Worm (Caenorhabditis elegans) whole organism, young adult: ENCODE data around the gene srg-50.

Source experiments
- B0261.1 ChIP-seq: sonication (generic microtip); optimal IDR thresholded peaks from 2 replicates; lab custom pipeline; 2016; ENCODE audit warnings: mild to moderate bottlenecking, missing genetic modification characterization, moderate library complexity, missing compliant biosample characterization
- B0336.3 ChIP-seq: fragments of 200-800 bp; sonication (Bioruptor generic); IDR thresholded peaks from 2 replicates; pipeline ENCODE4 v1.3.6; 2022; ENCODE audit warnings: missing genetic modification characterization, missing compliant biosample characterization
- C06A6.2 ChIP-seq: fragments of 200-800 bp; sonication (Bioruptor generic); conservative IDR thresholded peaks from 2 replicates; pipeline ENCODE4 v1.3.6; 2022; ENCODE audit warnings: missing genetic modification characterization, missing compliant biosample characterization
- D2030.7 ChIP-seq: fragments of 200-800 bp; sonication (Bioruptor generic); IDR thresholded peaks from 2 replicates; pipeline ENCODE4 v1.3.6; 2022; ENCODE audit warnings: missing genetic modification reagents, missing genetic modification characterization, missing compliant biosample characterization
- F23B12.7 ChIP-seq: sonication (generic microtip); optimal IDR thresholded peaks from 2 replicates; lab custom pipeline; 2017; ENCODE audit warnings: missing genetic modification characterization, mild to moderate bottlenecking, missing compliant biosample characterization, antibody characterized with exemption, moderate library complexity; ENCODE audit not compliant: insufficient read depth
- F33H1.4 ChIP-seq: fragments of 200-800 bp; sonication (Bioruptor generic); IDR thresholded peaks from 2 replicates; pipeline ENCODE4 v1.3.6; 2022; ENCODE audit warnings: missing genetic modification reagents, missing genetic modification characterization, missing compliant biosample characterization
- F39B2.1 ChIP-seq: fragments of 200-800 bp; sonication (Bioruptor generic); IDR thresholded peaks from 2 replicates; pipeline ENCODE4 v1.3.6; 2022; ENCODE audit warnings: missing genetic modification reagents, missing genetic modification characterization, missing compliant biosample characterization
- T26A5.8 ChIP-seq: sonication (generic microtip); optimal IDR thresholded peaks from 2 replicates; lab custom pipeline; 2016; ENCODE audit warnings: missing genetic modification characterization, missing compliant biosample characterization
- Y53G8AR.9 ChIP-seq: fragments of 200-800 bp; sonication (Bioruptor generic); conservative IDR thresholded peaks from 2 replicates; pipeline ENCODE4 v1.3.6; 2022; ENCODE audit warnings: missing genetic modification reagents, missing genetic modification characterization, missing compliant biosample characterization
- ZK185.1 ChIP-seq: sonication (generic microtip); optimal IDR thresholded peaks from 2 replicates; lab custom pipeline; 2016; ENCODE audit warnings: mild to moderate bottlenecking, missing genetic modification characterization, missing compliant biosample characterization; ENCODE audit not compliant: poor library complexity, severe bottlenecking
- akir-1 ChIP-seq: fragments of 200-800 bp; sonication (Bioruptor generic); optimal IDR thresholded peaks from 2 replicates; lab custom pipeline; 2018; ENCODE audit warnings: mild to moderate bottlenecking, missing genetic modification characterization, moderate library complexity, missing compliant biosample characterization
- aptf-2 ChIP-seq: fragments of 200-800 bp; sonication (Bioruptor generic); conservative IDR thresholded peaks from 2 replicates; pipeline ENCODE4 v1.3.6; 2022; ENCODE audit warnings: missing genetic modification reagents, missing genetic modification characterization, missing compliant biosample characterization
- athp-1 ChIP-seq: sonication (generic microtip); optimal IDR thresholded peaks from 2 replicates; lab custom pipeline; 2017; ENCODE audit warnings: mild to moderate bottlenecking, missing genetic modification characterization, missing compliant biosample characterization
- attf-3 ChIP-seq: fragments of 200-800 bp; sonication (Bioruptor generic); conservative IDR thresholded peaks from 2 replicates; pipeline ENCODE4 v1.3.6; 2022; ENCODE audit warnings: missing genetic modification reagents, missing genetic modification characterization, missing compliant biosample characterization
- attf-5 ChIP-seq: fragments of 200-800 bp; sonication (Bioruptor generic); optimal IDR thresholded peaks from 2 replicates; lab custom pipeline; 2018; ENCODE audit warnings: mild to moderate bottlenecking, missing genetic modification characterization, missing compliant biosample characterization
- attf-6 ChIP-seq: fragments of 200-800 bp; sonication (Bioruptor generic); IDR thresholded peaks from 2 replicates; pipeline ENCODE4 v1.3.6; 2022; ENCODE audit warnings: missing genetic modification reagents, missing genetic modification characterization, missing compliant biosample characterization
- cebp-1 ChIP-seq, 2 experiments: fragments of 200-800 bp in 1 of 2; sonication (Bioruptor generic) in 1 of 2; sonication (generic microtip) in 1 of 2; IDR thresholded peaks in 1 of 2; optimal IDR thresholded peaks in 1 of 2; 2 replicates each; pipeline versions ENCODE4 v1.3.6 to Lab custom; 2017 to 2022; ENCODE audit warnings: missing compliant biosample characterization in 2 of 2, missing genetic modification characterization in 2 of 2, mild to moderate bottlenecking in 1 of 2, missing genetic modification reagents in 1 of 2, moderate library complexity in 1 of 2
- cebp-2 ChIP-seq: fragments of 200-800 bp; sonication (Bioruptor generic); IDR thresholded peaks from 2 replicates; pipeline ENCODE4 v1.3.6; 2022; ENCODE audit warnings: missing genetic modification characterization, missing compliant biosample characterization
- ceh-100 ChIP-seq: fragments of 200-800 bp; sonication (Bioruptor generic); IDR thresholded peaks from 2 replicates; pipeline ENCODE4 v1.3.6; 2022; ENCODE audit warnings: missing genetic modification reagents, missing genetic modification characterization, missing compliant biosample characterization
- ceh-27 ChIP-seq: fragments of 200-800 bp; sonication (Bioruptor generic); optimal IDR thresholded peaks from 2 replicates; lab custom pipeline; 2018; ENCODE audit warnings: mild to moderate bottlenecking, missing genetic modification characterization, moderate library complexity, missing compliant biosample characterization
- chd-7 ChIP-seq: sonication (generic microtip); optimal IDR thresholded peaks from 2 replicates; lab custom pipeline; 2016; ENCODE audit warnings: mild to moderate bottlenecking, missing genetic modification characterization, moderate library complexity, missing compliant biosample characterization
- dpff-1 ChIP-seq: sonication (generic microtip); optimal IDR thresholded peaks from 2 replicates; lab custom pipeline; 2017; ENCODE audit warnings: mild to moderate bottlenecking, missing genetic modification characterization, missing compliant biosample characterization
- dpl-1 ChIP-seq: fragments of 150-350 bp; optimal IDR thresholded peaks from 2 replicates; lab custom pipeline; 2014; ENCODE audit warnings: missing biosample characterization, missing genetic modification reagents, missing genetic modification characterization
- efl-1 ChIP-seq: fragments of 150-350 bp; optimal IDR thresholded peaks from 2 replicates; lab custom pipeline; 2014; ENCODE audit warnings: missing biosample characterization, missing genetic modification reagents, missing genetic modification characterization
- ekl-4 ChIP-seq: fragments of 200-800 bp; sonication (Bioruptor generic); IDR thresholded peaks from 2 replicates; pipeline ENCODE4 v1.3.6; 2022; ENCODE audit warnings: missing genetic modification reagents, missing genetic modification characterization, missing compliant biosample characterization
- gei-17 ChIP-seq: fragments of 200-800 bp; sonication (Bioruptor generic); optimal IDR thresholded peaks from 2 replicates; lab custom pipeline; 2018; ENCODE audit warnings: mild to moderate bottlenecking, missing genetic modification characterization, missing compliant biosample characterization
- hlh-12 ChIP-seq: sonication (generic microtip); optimal IDR thresholded peaks from 2 replicates; lab custom pipeline; 2016; ENCODE audit warnings: missing genetic modification characterization, missing compliant biosample characterization
- hmg-1.2 ChIP-seq: fragments of 200-800 bp; sonication (Bioruptor generic); IDR thresholded peaks from 2 replicates; pipeline ENCODE4 v1.3.6; 2022; ENCODE audit warnings: missing genetic modification reagents, missing genetic modification characterization, missing compliant biosample characterization
- hrde-1 ChIP-seq: sonication (generic microtip); optimal IDR thresholded peaks from 2 replicates; lab custom pipeline; 2016; ENCODE audit warnings: missing genetic modification characterization, mild to moderate bottlenecking, missing compliant biosample characterization, moderate library complexity, missing genotype, missing genetic modification reagents, borderline replicate concordance
- let-607 ChIP-seq, 2 experiments: fragments of 200-800 bp in 1 of 2; sonication (Bioruptor generic) in 1 of 2; sonication (generic microtip) in 1 of 2; optimal IDR thresholded peaks; 2 replicates each; lab custom pipeline; 2016 to 2018; ENCODE audit warnings: mild to moderate bottlenecking in 2 of 2, missing compliant biosample characterization in 2 of 2, missing genetic modification characterization in 2 of 2, moderate library complexity in 2 of 2, missing genotype in 1 of 2
- lin-35 ChIP-seq, 3 experiments: fragments of 150-350 bp in 2 of 3; sonication (generic microtip) in 1 of 3; optimal IDR thresholded peaks; 2 replicates each; lab custom pipeline; 2014 to 2018; ENCODE audit warnings: missing biosample characterization in 3 of 3, missing genetic modification characterization in 3 of 3, missing genetic modification reagents in 3 of 3
- lin-40 ChIP-seq: sonication (generic microtip); optimal IDR thresholded peaks from 2 replicates; lab custom pipeline; 2016; ENCODE audit warnings: missing genetic modification characterization, mild to moderate bottlenecking, missing compliant biosample characterization, missing genotype, missing genetic modification reagents
- lin-54 ChIP-seq: fragments of 200-800 bp; sonication (Bioruptor generic); optimal IDR thresholded peaks from 2 replicates; lab custom pipeline; 2018; ENCODE audit warnings: mild to moderate bottlenecking, missing genetic modification characterization, missing compliant biosample characterization
- lir-1 ChIP-seq: fragments of 200-800 bp; sonication (Bioruptor generic); conservative IDR thresholded peaks from 2 replicates; pipeline ENCODE4 v1.3.6; 2022; ENCODE audit warnings: missing genetic modification reagents, missing genetic modification characterization, missing compliant biosample characterization
- lsl-1 ChIP-seq: fragments of 200-800 bp; sonication (Bioruptor generic); optimal IDR thresholded peaks from 2 replicates; lab custom pipeline; 2018; ENCODE audit warnings: mild to moderate bottlenecking, missing genetic modification characterization, moderate library complexity, missing compliant biosample characterization
- nhr-120 ChIP-seq: fragments of 200-800 bp; sonication (Bioruptor generic); IDR thresholded peaks from 2 replicates; pipeline ENCODE4 v1.3.6; 2022; ENCODE audit warnings: missing genetic modification characterization, missing compliant biosample characterization
- nhr-80 ChIP-seq: sonication (generic microtip); optimal IDR thresholded peaks from 2 replicates; lab custom pipeline; 2016; ENCODE audit warnings: missing genetic modification characterization, missing compliant biosample characterization
- pbrm-1 ChIP-seq: fragments of 200-800 bp; sonication (Bioruptor generic); IDR thresholded peaks from 2 replicates; pipeline ENCODE4 v1.3.6; 2022; ENCODE audit warnings: missing genetic modification reagents, missing genetic modification characterization, missing compliant biosample characterization
- rec-8 ChIP-seq, 2 experiments: sonication (generic microtip); optimal IDR thresholded peaks; 2 replicates each; lab custom pipeline; 2016; ENCODE audit warnings: mild to moderate bottlenecking in 2 of 2, missing genetic modification characterization in 2 of 2, missing genetic modification reagents in 2 of 2, missing genotype in 2 of 2, missing biosample characterization in 1 of 2, missing compliant biosample characterization in 1 of 2, moderate library complexity in 1 of 2
- repo-1 ChIP-seq: sonication (generic microtip); optimal IDR thresholded peaks from 2 replicates; lab custom pipeline; 2017; ENCODE audit warnings: mild to moderate bottlenecking, missing genetic modification characterization, missing compliant biosample characterization
- sea-2 ChIP-seq: fragments of 200-800 bp; sonication (Bioruptor generic); IDR thresholded peaks from 2 replicates; pipeline ENCODE4 v1.3.6; 2022; ENCODE audit warnings: missing genetic modification characterization, missing compliant biosample characterization
- snpc-3.4 ChIP-seq: sonication (generic microtip); optimal IDR thresholded peaks from 2 replicates; lab custom pipeline; 2017; ENCODE audit warnings: missing genetic modification characterization, mild to moderate bottlenecking, missing compliant biosample characterization, antibody characterized with exemption, moderate library complexity, missing genotype, missing genetic modification reagents
- unc-130 ChIP-seq: sonication (generic microtip); optimal IDR thresholded peaks from 2 replicates; lab custom pipeline; 2016; ENCODE audit warnings: missing genetic modification reagents, missing genetic modification characterization, missing compliant biosample characterization
- xnd-1 ChIP-seq: sonication (generic microtip); optimal IDR thresholded peaks from 2 replicates; lab custom pipeline; 2016; ENCODE audit warnings: missing genotype, missing genetic modification reagents, missing genetic modification characterization, missing compliant biosample characterization
- ztf-26 ChIP-seq: sonication (generic microtip); optimal IDR thresholded peaks from 2 replicates; lab custom pipeline; 2017; ENCODE audit warnings: missing genetic modification characterization, missing compliant biosample characterization
- ztf-28 ChIP-seq: fragments of 200-800 bp; sonication (Bioruptor generic); IDR thresholded peaks from 2 replicates; pipeline ENCODE4 v1.3.6; 2022; ENCODE audit warnings: missing genetic modification reagents, missing genetic modification characterization, missing compliant biosample characterization
- ztf-3 ChIP-seq: fragments of 200-800 bp; sonication (Bioruptor generic); optimal IDR thresholded peaks from 2 replicates; lab custom pipeline; 2018; ENCODE audit warnings: mild to moderate bottlenecking, missing genetic modification characterization, missing compliant biosample characterization

The srg-50 gene

ce11 chrIV:7084632-7085160 lies 9.7 kb upstream of the srg-50 start, which contains the start of gene rps-4 (continued):
- TF ChIP-seq attf-5 (GFP tag; lab: Kevin White, UChicago) (peak; percentile 87), attf-3 (GFP tag; lab: Robert Waterston, UW) (peak; percentile 68), hmg-1.2 (GFP tag; lab: Robert Waterston, UW) (peak; percentile 61), unc-130 (GFP tag; lab: Kevin White, UChicago) (peak; percentile 8), dpff-1 (tag; lab: Kevin White, UChicago) (no peak), dpl-1 (peak; percentile 47), gei-17 (GFP tag; lab: Kevin White, UChicago) (no peak), lsl-1 (GFP tag; lab: Kevin White, UChicago) (peak; percentile 68), ZK185.1 (tag; lab: Kevin White, UChicago) (peak; percentile 77), chd-7 (no peak), T26A5.8 (tag; lab: Kevin White, UChicago) (no peak), let-607 (tag; optimal IDR thresholded peaks at IDR 0.05; lab: Kevin White, UChicago) (peak; percentile 52 to 90), ekl-4 (GFP tag; lab: Robert Waterston, UW) (peak; percentile 24; the same call in 1 of the 2 replicates), hlh-12 (tag; lab: Kevin White, UChicago) (no peak), cebp-1 (GFP tag; IDR thresholded peaks at IDR 0.05; lab: Robert Waterston, UW) (no peak), cebp-1 (tag; optimal IDR thresholded peaks at IDR 0.05; lab: Kevin White, UChicago) (peak; percentile 77), lin-40 (tag; lab: Kevin White, UChicago) (peak; percentile 71), lin-35 (GFP tag; optimal IDR thresholded peaks at IDR 0.05; lab: Kevin White, UChicago) (peak in 2 of 3 experiments; percentile 34 to 52), aptf-2 (GFP tag; lab: Robert Waterston, UW) (no peak), ceh-27 (GFP tag; lab: Kevin White, UChicago) (peak; percentile 70), ztf-28 (no peak), akir-1 (GFP tag; lab: Kevin White, UChicago) (no peak), lir-1 (GFP tag; lab: Robert Waterston, UW) (0 out of 2 replicates have a peak, but pooled peaks have one; percentile 45), snpc-3.4 (tag; lab: Kevin White, UChicago) (peak; percentile 68), B0336.3 (GFP tag; lab: Robert Waterston, UW) (no peak; the same call in 1 of the 2 replicates), D2030.7 (GFP tag; lab: Robert Waterston, UW) (peak; percentile 64), rec-8 (tag; optimal IDR thresholded peaks at IDR 0.05; lab: Kevin White, UChicago) (no peak), pbrm-1 (peak; percentile 79), B0261.1 (tag; lab: Kevin White, UChicago) (no peak), lin-54 (peak; percentile 73), xnd-1 (tag; lab: Kevin White, UChicago) (no peak), efl-1 (GFP tag; lab: Kevin White, UChicago) (peak; percentile 52), nhr-120 (GFP tag; lab: Robert Waterston, UW) (no peak), cebp-2 (GFP tag; lab: Robert Waterston, UW) (no peak), hrde-1 (tag; lab: Kevin White, UChicago) (peak; percentile 45), F23B12.7 (peak; percentile 90), attf-6 (no peak), ztf-3 (no peak), nhr-80 (peak; percentile 62), sea-2 (GFP tag; lab: Robert Waterston, UW) (no peak), Y53G8AR.9 (GFP tag; lab: Robert Waterston, UW) (no peak), C06A6.2 (GFP tag; lab: Robert Waterston, UW) (0 out of 2 replicates have a peak, but pooled peaks have one; percentile 33), ceh-100 (GFP tag; lab: Robert Waterston, UW) (no peak), F33H1.4 (peak; percentile 94), repo-1 (no peak), ztf-26 (tag; lab: Kevin White, UChicago) (peak; percentile 19), F39B2.1 (GFP tag; lab: Robert Waterston, UW) (no peak), athp-1 (tag; lab: Kevin White, UChicago) (peak; percentile 42)
